Worm (Caenorhabditis elegans) whole organism, L4 larva: Measurements from ENCODE around the gene daf-2.
A peak's percentile ranks its signal among the peaks of the same experiment; 100 is the strongest.

Experiments used
- F26F4.8 ChIP-seq: fragments of 200-800 bp; sonication (Bioruptor generic); conservative IDR thresholded peaks from 2 replicates; pipeline ENCODE4 v1.3.6; 2022; ENCODE audit warnings: missing genetic modification characterization, missing compliant biosample characterization
- F37D6.2 ChIP-seq: sonication (generic microtip); optimal IDR thresholded peaks from 2 replicates; lab custom pipeline; 2016; ENCODE audit warnings: mild to moderate bottlenecking, missing genetic modification characterization, missing compliant biosample characterization
- Y105C5A.15 ChIP-seq: fragments of 200-800 bp; sonication (Bioruptor generic); IDR thresholded peaks from 2 replicates; pipeline ENCODE4 v1.3.6; 2022; ENCODE audit warnings: missing genetic modification characterization, missing compliant biosample characterization
- Y48G9A.11 ChIP-seq: fragments of 200-800 bp; sonication (Bioruptor generic); IDR thresholded peaks from 2 replicates; pipeline ENCODE4 v1.3.6; 2022; ENCODE audit warnings: missing genetic modification reagents, missing genetic modification characterization, missing compliant biosample characterization
- aha-1 ChIP-seq: fragments of 150-350 bp; peaks from one replicate; lab custom pipeline; 2014; ENCODE audit warnings: missing biosample characterization, missing genetic modification characterization
- ama-1 ChIP-seq: fragments of 150-350 bp; optimal IDR thresholded peaks from 2 replicates; lab custom pipeline; 2014; ENCODE audit warnings: inconsistent platforms, mixed read lengths
- ceh-28 ChIP-seq: fragments of 150-350 bp; optimal IDR thresholded peaks from 2 replicates; lab custom pipeline; 2014; ENCODE audit warnings: missing biosample characterization, missing genetic modification reagents, missing genetic modification characterization
- ces-1 ChIP-seq: fragments of 150-350 bp; sonication (generic microtip); optimal IDR thresholded peaks from 4 replicates; lab custom pipeline; 2014; ENCODE audit warnings: missing biosample characterization, missing genetic modification reagents, missing genetic modification characterization
- daf-12 ChIP-seq: fragments of 150-350 bp; optimal IDR thresholded peaks from 2 replicates; lab custom pipeline; 2014; ENCODE audit warnings: missing biosample characterization, missing genetic modification reagents, missing genetic modification characterization
- dmd-8 ChIP-seq: fragments of 200-800 bp; sonication (Bioruptor generic); IDR thresholded peaks from 2 replicates; pipeline ENCODE4 v1.3.6; 2022; ENCODE audit warnings: missing genetic modification characterization, missing compliant biosample characterization
- hif-1 ChIP-seq, 2 experiments: sonication (generic microtip); optimal IDR thresholded peaks; 2 replicates each; lab custom pipeline; 2016 to 2017; ENCODE audit warnings: missing compliant biosample characterization in 2 of 2, missing genetic modification characterization in 2 of 2, missing genetic modification reagents in 2 of 2, missing genotype in 2 of 2, mild to moderate bottlenecking in 1 of 2
- hlh-11 ChIP-seq: fragments of 200-800 bp; sonication (Bioruptor generic); optimal IDR thresholded peaks from 2 replicates; lab custom pipeline; 2018; ENCODE audit warnings: mild to moderate bottlenecking, missing genetic modification characterization, missing compliant biosample characterization
- jun-1 ChIP-seq: fragments of 150-350 bp; optimal IDR thresholded peaks from 2 replicates; lab custom pipeline; 2014; ENCODE audit warnings: missing biosample characterization, missing genetic modification reagents, missing genetic modification characterization
- lin-13 ChIP-seq: fragments of 150-350 bp; optimal IDR thresholded peaks from 2 replicates; lab custom pipeline; 2014; ENCODE audit warnings: missing biosample characterization, missing genetic modification reagents, missing genetic modification characterization
- lin-15B ChIP-seq: fragments of 150-350 bp; sonication (generic microtip); optimal IDR thresholded peaks from 3 replicates; lab custom pipeline; 2014; ENCODE audit warnings: missing biosample characterization, missing genetic modification characterization
- lin-29 ChIP-seq: fragments of 200-800 bp; sonication (Bioruptor generic); IDR thresholded peaks from 2 replicates; pipeline ENCODE4 v1.3.6; 2022; ENCODE audit warnings: missing genetic modification reagents, missing genetic modification characterization, missing compliant biosample characterization
- lin-38 ChIP-seq: fragments of 200-800 bp; sonication (Bioruptor generic); IDR thresholded peaks from 2 replicates; pipeline ENCODE4 v1.3.6; 2022; ENCODE audit warnings: missing genetic modification reagents, missing genetic modification characterization, missing compliant biosample characterization
- lsy-2 ChIP-seq, 2 experiments: fragments of 150-350 bp in 1 of 2; sonication (generic microtip) in 1 of 2; optimal IDR thresholded peaks; 2 replicates each; lab custom pipeline; 2014 to 2017; ENCODE audit warnings: missing biosample characterization in 2 of 2, missing genetic modification characterization in 2 of 2
- madf-9 ChIP-seq: fragments of 200-800 bp; sonication (Bioruptor generic); conservative IDR thresholded peaks from 2 replicates; pipeline ENCODE4 v1.3.6; 2022; ENCODE audit warnings: missing genetic modification reagents, missing genetic modification characterization, missing compliant biosample characterization
- mdl-1 ChIP-seq, 2 experiments: fragments of 150-350 bp in 1 of 2; sonication (generic microtip) in 1 of 2; optimal IDR thresholded peaks; 2 replicates each; lab custom pipeline; 2014 to 2017; ENCODE audit warnings: missing biosample characterization in 2 of 2, missing genetic modification characterization in 2 of 2
- nhr-76 ChIP-seq: fragments of 150-350 bp; optimal IDR thresholded peaks from 2 replicates; lab custom pipeline; 2014; ENCODE audit warnings: missing biosample characterization, missing genetic modification characterization
- nhr-77 ChIP-seq: fragments of 150-350 bp; optimal IDR thresholded peaks from 2 replicates; lab custom pipeline; 2014; ENCODE audit warnings: missing biosample characterization, missing genetic modification characterization
- pha-4 ChIP-seq, 2 experiments: fragments of 150-350 bp in 1 of 2; fragments of 200-800 bp in 1 of 2; sonication (Bioruptor generic) in 1 of 2; IDR thresholded peaks in 1 of 2; optimal IDR thresholded peaks in 1 of 2; 2 replicates each; pipeline versions ENCODE4 v1.3.6 to Lab custom; 2014 to 2022; ENCODE audit warnings: missing genetic modification characterization in 2 of 2, missing genetic modification reagents in 2 of 2, missing biosample characterization in 1 of 2, missing compliant biosample characterization in 1 of 2
- saeg-2 ChIP-seq: fragments of 200-800 bp; sonication (Bioruptor generic); IDR thresholded peaks from 2 replicates; pipeline ENCODE4 v1.3.6; 2022; ENCODE audit warnings: missing genetic modification reagents, missing genetic modification characterization, missing compliant biosample characterization
- set-16 ChIP-seq: fragments of 200-800 bp; sonication (Bioruptor generic); IDR thresholded peaks from 2 replicates; pipeline ENCODE4 v1.3.6; 2022; ENCODE audit warnings: missing genetic modification reagents, missing genetic modification characterization, missing compliant biosample characterization
- tra-1 ChIP-seq: fragments of 200-800 bp; sonication (Bioruptor generic); IDR thresholded peaks from 2 replicates; pipeline ENCODE4 v1.3.6; 2022; ENCODE audit warnings: missing genetic modification reagents, missing genetic modification characterization, missing compliant biosample characterization
- unc-130 ChIP-seq: sonication (generic microtip); optimal IDR thresholded peaks from 2 replicates; lab custom pipeline; 2016; ENCODE audit warnings: missing genetic modification reagents, missing genetic modification characterization, missing compliant biosample characterization
- unc-39 ChIP-seq: sonication (generic microtip); optimal IDR thresholded peaks from 2 replicates; lab custom pipeline; 2017; ENCODE audit warnings: missing biosample characterization, missing genetic modification characterization
- unc-62 ChIP-seq, 3 experiments: fragments of 150-350 bp in 1 of 3; sonication (generic microtip); optimal IDR thresholded peaks in 2 of 3; peaks in 1 of 3; 1 replicate in 1 of 3; 2 replicates in 2 of 3; lab custom pipeline; 2014 to 2017; ENCODE audit warnings: missing biosample characterization in 3 of 3, missing genetic modification characterization in 3 of 3, missing genetic modification reagents in 3 of 3, missing genotype in 1 of 3
- zag-1 ChIP-seq: fragments of 150-350 bp; optimal IDR thresholded peaks from 2 replicates; lab custom pipeline; 2014; ENCODE audit warnings: missing biosample characterization, missing genetic modification characterization
- zfp-2 ChIP-seq: sonication (generic microtip); optimal IDR thresholded peaks from 2 replicates; lab custom pipeline; 2016; ENCODE audit warnings: mild to moderate bottlenecking, missing genetic modification characterization, missing compliant biosample characterization
- zip-2 ChIP-seq: fragments of 150-350 bp; optimal IDR thresholded peaks from 2 replicates; lab custom pipeline; 2014; ENCODE audit warnings: missing biosample characterization, missing genetic modification characterization

daf-2 gene

ce11 chrIII:2966462-2966861 is 74.2 kb downstream of the daf-2 start (continued):
- TF ChIP-seq pha-4 (GFP tag; IDR thresholded peaks at IDR 0.05; lab: Robert Waterston, UW) (peak; percentile 71), pha-4 (tag; optimal IDR thresholded peaks at IDR 0.05; lab: Kevin White, UChicago) (peak; percentile 44), hif-1 (tag; optimal IDR thresholded peaks at IDR 0.05; lab: Kevin White, UChicago) (peak in 1 of 2 experiments; percentile 58), zfp-2 (no peak), lin-29 (GFP tag; lab: Robert Waterston, UW) (peak; percentile 45; the same call in 1 of the 2 replicates), ces-1 (no peak), F37D6.2 (tag; lab: Kevin White, UChicago) (peak; percentile 44), lin-15B (tag; lab: Kevin White, UChicago) (no peak), madf-9 (GFP tag; lab: Robert Waterston, UW) (peak; percentile 39; the same call in 1 of the 2 replicates), zag-1 (tag; lab: Kevin White, UChicago) (no peak), lsy-2 (tag; optimal IDR thresholded peaks at IDR 0.05; lab: Kevin White, UChicago) (peak; percentile 41 to 84), mdl-1 (tag; optimal IDR thresholded peaks at IDR 0.05; lab: Kevin White, UChicago) (peak; percentile 1 to 80), unc-130 (GFP tag; lab: Kevin White, UChicago) (peak; percentile 72), hlh-11 (tag; lab: Kevin White, UChicago) (peak; percentile 89), set-16 (GFP tag; lab: Robert Waterston, UW) (peak; percentile 51)

ce11 chrIII:2965534-2965933 is 75.1 kb downstream of the daf-2 start, which contains the start of gene H05C05.2:
H05C05.2 (minus strand) TSS chrIII:2965634.
- TF ChIP-seq ceh-28 (tag; lab: Kevin White, UChicago) (no peak), dmd-8 (GFP tag; lab: Robert Waterston, UW) (no peak), nhr-77 (tag; lab: Kevin White, UChicago) (no peak), F37D6.2 (tag; lab: Kevin White, UChicago) (no peak), jun-1 (no peak), aha-1 (tag; lab: Kevin White, UChicago) (no peak), Y48G9A.11 (GFP tag; lab: Robert Waterston, UW) (no peak), daf-12 (tag; lab: Kevin White, UChicago) (no peak), lsy-2 (tag; optimal IDR thresholded peaks at IDR 0.05; lab: Kevin White, UChicago) (no peak), nhr-76 (tag; lab: Kevin White, UChicago) (no peak), zip-2 (no peak), F26F4.8 (GFP tag; lab: Robert Waterston, UW) (no peak), Y105C5A.15 (GFP tag; lab: Robert Waterston, UW) (no peak), tra-1 (GFP tag; lab: Robert Waterston, UW) (no peak), pha-4 (GFP tag; IDR thresholded peaks at IDR 0.05; lab: Robert Waterston, UW) (no peak), pha-4 (tag; optimal IDR thresholded peaks at IDR 0.05; lab: Kevin White, UChicago) (no peak), ama-1 (lab: Kevin White, UChicago) (no peak), lin-13 (no peak)

- TF ChIP-seq lin-38: 0 out of 2 replicates have a peak, but pooled peaks have one; percentile 8
- peak; percentile 80 for TF ChIP-seq ceh-28 (tag; lab: Kevin White, UChicago)
Measured at ce11 chrIII:2962878-2963540, 77.6 kb downstream of the daf-2 start.

- TF ChIP-seq unc-62 (GFP tag; optimal IDR thresholded peaks at IDR 0.05 in 1 of 2; lab: Kevin White, UChicago): peak in 1 of 2 experiments; percentile 22
- TF ChIP-seq unc-62 (tag; optimal IDR thresholded peaks at IDR 0.05; lab: Kevin White, UChicago): no peak
- TF ChIP-seq ceh-28 (tag; lab: Kevin White, UChicago): peak; percentile 70
- TF ChIP-seq unc-39 (tag; lab: Kevin White, UChicago): no peak
- no peak for TF ChIP-seq saeg-2 (GFP tag; lab: Robert Waterston, UW)
Measured at ce11 chrIII:2961840-2962239, 78.8 kb downstream of the daf-2 start.
